Fruit fly (Drosophila melanogaster) whole organism, embryonic: ENCODE data around the gene CG6465.

ENCODE experiments used
- Adf1 ChIP-seq: fragments of 200-800 bp; sonication (Bioruptor generic); IDR thresholded peaks from 2 replicates; pipeline ENCODE4 v1.3.6; 2022; ENCODE audit warnings: missing biosample characterization, missing genetic modification characterization
- Aef1 ChIP-seq: fragments of 200-800 bp; sonication (Bioruptor generic); IDR thresholded peaks from 3 replicates; pipeline ENCODE4 v1.3.6; 2022; ENCODE audit warnings: missing biosample characterization, missing genetic modification characterization
- Atf3 ChIP-seq: fragments of 200-800 bp; sonication (Bioruptor generic); optimal IDR thresholded peaks from 3 replicates; lab custom pipeline; 2016; ENCODE audit warnings: missing biosample characterization, missing genetic modification characterization
- Blimp-1 ChIP-seq: fragments of 200-800 bp; sonication (Bioruptor generic); optimal IDR thresholded peaks from 3 replicates; lab custom pipeline; 2018; ENCODE audit warnings: missing biosample characterization, missing genetic modification characterization, mild to moderate bottlenecking, moderate library complexity, missing genetic modification reagents
- Bteb2 ChIP-seq: fragments of 200-800 bp; sonication (Bioruptor generic); optimal IDR thresholded peaks from 2 replicates; lab custom pipeline; 2016; ENCODE audit warnings: missing biosample characterization, missing genetic modification characterization
- CG10267 ChIP-seq: fragments of 200-800 bp; sonication (Bioruptor generic); optimal IDR thresholded peaks from 2 replicates; lab custom pipeline; 2018; ENCODE audit warnings: missing biosample characterization, mild to moderate bottlenecking, missing genetic modification characterization, moderate library complexity
- CG14667 ChIP-seq: fragments of 200-800 bp; sonication (Bioruptor generic); IDR thresholded peaks from 2 replicates; pipeline ENCODE4 v1.3.6; 2022; ENCODE audit warnings: missing biosample characterization, missing genetic modification characterization
- CG15696 ChIP-seq: fragments of 200-800 bp; sonication (Bioruptor generic); optimal IDR thresholded peaks from 2 replicates; lab custom pipeline; 2019; ENCODE audit warnings: missing biosample characterization, mild to moderate bottlenecking, missing genetic modification characterization, moderate library complexity
- CG1602 ChIP-seq: fragments of 200-800 bp; sonication (Bioruptor generic); optimal IDR thresholded peaks from 3 replicates; lab custom pipeline; 2016; ENCODE audit warnings: missing biosample characterization, missing genetic modification characterization
- CG16815 ChIP-seq: fragments of 200-800 bp; sonication (Bioruptor generic); optimal IDR thresholded peaks from 3 replicates; lab custom pipeline; 2017; ENCODE audit warnings: missing biosample characterization, mild to moderate bottlenecking, missing genetic modification characterization
- CG17328 ChIP-seq: fragments of 200-800 bp; sonication (Bioruptor generic); IDR thresholded peaks from 2 replicates; pipeline ENCODE4 v1.3.6; 2022; ENCODE audit warnings: missing biosample characterization, missing genetic modification characterization
- CG1792 ChIP-seq: fragments of 200-800 bp; sonication (Bioruptor generic); optimal IDR thresholded peaks from 2 replicates; lab custom pipeline; 2016; ENCODE audit warnings: missing biosample characterization, missing genetic modification characterization
- CG18011 ChIP-seq: fragments of 200-800 bp; sonication (Bioruptor generic); optimal IDR thresholded peaks from 2 replicates; lab custom pipeline; 2017; ENCODE audit warnings: missing biosample characterization, missing genetic modification characterization, mild to moderate bottlenecking, moderate library complexity, missing genotype
- CG2116 ChIP-seq: fragments of 200-800 bp; sonication (Bioruptor generic); optimal IDR thresholded peaks from 3 replicates; lab custom pipeline; 2018; ENCODE audit warnings: missing biosample characterization, mild to moderate bottlenecking, missing genetic modification characterization
- CG30431 ChIP-seq: fragments of 200-800 bp; sonication (Bioruptor generic); optimal IDR thresholded peaks from 2 replicates; lab custom pipeline; 2017; ENCODE audit warnings: missing biosample characterization, missing genetic modification characterization
- CG31365 ChIP-seq: fragments of 200-800 bp; sonication (Bioruptor generic); optimal IDR thresholded peaks from 2 replicates; lab custom pipeline; 2018; ENCODE audit warnings: missing biosample characterization, mild to moderate bottlenecking, missing genetic modification characterization
- CG31388 ChIP-seq: fragments of 200-800 bp; sonication (Bioruptor generic); optimal IDR thresholded peaks from 2 replicates; lab custom pipeline; 2016; ENCODE audit warnings: missing biosample characterization, missing genetic modification characterization
- CG32532 ChIP-seq: fragments of 200-800 bp; sonication (Bioruptor generic); IDR thresholded peaks from 2 replicates; pipeline ENCODE4 v1.3.6; 2022; ENCODE audit warnings: missing biosample characterization, missing genetic modification characterization
- CG33213 ChIP-seq: fragments of 200-800 bp; sonication (Bioruptor generic); optimal IDR thresholded peaks from 3 replicates; lab custom pipeline; 2016; ENCODE audit warnings: missing biosample characterization, missing genetic modification characterization
- CG42726 ChIP-seq: fragments of 200-800 bp; sonication (Bioruptor generic); IDR thresholded peaks from 2 replicates; pipeline ENCODE4 v1.3.6; 2022; ENCODE audit warnings: missing biosample characterization, missing genetic modification characterization; ENCODE audit not compliant: partially characterized antibody
- CG6765 ChIP-seq: fragments of 200-800 bp; sonication (Bioruptor generic); optimal IDR thresholded peaks from 3 replicates; lab custom pipeline; 2017; ENCODE audit warnings: missing biosample characterization, mild to moderate bottlenecking, missing genetic modification characterization
- CG7372 ChIP-seq: fragments of 200-800 bp; sonication (Bioruptor generic); IDR thresholded peaks from 2 replicates; pipeline ENCODE4 v1.3.6; 2022; ENCODE audit warnings: missing biosample characterization, missing genetic modification characterization
- CG7786 ChIP-seq: fragments of 200-800 bp; sonication (Bioruptor generic); optimal IDR thresholded peaks from 2 replicates; lab custom pipeline; 2016; ENCODE audit warnings: missing biosample characterization, missing genetic modification characterization
- CG9437 ChIP-seq: fragments of 200-800 bp; sonication (Bioruptor generic); optimal IDR thresholded peaks from 2 replicates; lab custom pipeline; 2018; ENCODE audit warnings: missing biosample characterization, mild to moderate bottlenecking, missing genetic modification characterization
- D ChIP-seq, 2 experiments: fragments of 200-800 bp in 1 of 2; fragments of >200 bp in 1 of 2; sonication (Bioruptor generic) in 1 of 2; optimal IDR thresholded peaks; 2 replicates in 1 of 2; 3 replicates in 1 of 2; lab custom pipeline; 2017; ENCODE audit warnings: mild to moderate bottlenecking in 1 of 2, missing biosample characterization in 1 of 2, missing genetic modification characterization in 1 of 2, missing genetic modification reagents in 1 of 2
- Deaf1 ChIP-seq: fragments of 200-800 bp; optimal IDR thresholded peaks from 3 replicates; lab custom pipeline; 2019; ENCODE audit warnings: missing biosample characterization, mild to moderate bottlenecking, missing genetic modification characterization, moderate library complexity
- Dref ChIP-seq: fragments of 200-800 bp; sonication (Bioruptor generic); IDR thresholded peaks from 2 replicates; pipeline ENCODE4 v1.3.6; 2022; ENCODE audit warnings: missing biosample characterization, missing genetic modification characterization
- Ets65A ChIP-seq: fragments of 200-800 bp; sonication (Bioruptor generic); peaks from one replicate; lab custom pipeline; 2016; ENCODE audit warnings: missing biosample characterization, missing genetic modification characterization
- Fer1 ChIP-seq: fragments of 200-800 bp; sonication (Bioruptor generic); optimal IDR thresholded peaks from 2 replicates; lab custom pipeline; 2017; ENCODE audit warnings: missing biosample characterization, mild to moderate bottlenecking, missing genetic modification characterization
- Kr ChIP-seq: fragments of 200-800 bp; sonication (Bioruptor generic); optimal IDR thresholded peaks from 2 replicates; lab custom pipeline; 2017; ENCODE audit warnings: missing biosample characterization, mild to moderate bottlenecking, missing genetic modification characterization
- Mes4 ChIP-seq: fragments of 200-800 bp; sonication (Bioruptor generic); optimal IDR thresholded peaks from 2 replicates; lab custom pipeline; 2016; ENCODE audit warnings: missing biosample characterization, missing genetic modification characterization
- NC2β ChIP-seq: fragments of 200-800 bp; sonication (Bioruptor generic); optimal IDR thresholded peaks from 2 replicates; lab custom pipeline; 2016; ENCODE audit warnings: missing biosample characterization, missing genetic modification characterization
- Neu2 ChIP-seq: fragments of 200-800 bp; sonication (Bioruptor generic); optimal IDR thresholded peaks from 3 replicates; lab custom pipeline; 2016; ENCODE audit warnings: missing biosample characterization, missing genetic modification characterization, borderline replicate concordance
- Optix ChIP-seq: fragments of 200-800 bp; sonication (Bioruptor generic); IDR thresholded peaks from 3 replicates; pipeline ENCODE4 v1.3.6; 2022; ENCODE audit warnings: missing biosample characterization, missing genetic modification characterization
- PHDP ChIP-seq: fragments of 200-800 bp; sonication (Bioruptor generic); optimal IDR thresholded peaks from 3 replicates; lab custom pipeline; 2018; ENCODE audit warnings: missing biosample characterization, mild to moderate bottlenecking, missing genetic modification characterization, moderate library complexity
- Sry-β ChIP-seq: fragments of 200-800 bp; sonication (Bioruptor generic); optimal IDR thresholded peaks from 2 replicates; lab custom pipeline; 2018; ENCODE audit warnings: missing biosample characterization, mild to moderate bottlenecking, missing genetic modification characterization, moderate library complexity
- amos ChIP-seq: fragments of 200-800 bp; sonication (Bioruptor generic); IDR thresholded peaks from 2 replicates; pipeline ENCODE4 v1.3.6; 2022; ENCODE audit warnings: missing biosample characterization, missing genetic modification characterization; ENCODE audit not compliant: partially characterized antibody
- cad ChIP-seq: fragments of >200 bp; optimal IDR thresholded peaks from 2 replicates; lab custom pipeline; 2017; ENCODE audit warnings: missing biosample characterization, missing genetic modification characterization
- chif ChIP-seq, 2 experiments: fragments of 200-800 bp; sonication (Bioruptor generic); optimal IDR thresholded peaks; 3 replicates each; lab custom pipeline; 2016; ENCODE audit warnings: missing biosample characterization in 2 of 2, missing genetic modification characterization in 2 of 2
- fd64A ChIP-seq: fragments of 200-800 bp; sonication (Bioruptor generic); optimal IDR thresholded peaks from 3 replicates; lab custom pipeline; 2018; ENCODE audit warnings: missing biosample characterization, mild to moderate bottlenecking, missing genetic modification characterization
- gro ChIP-seq: fragments of 200-800 bp; sonication (Bioruptor generic); optimal IDR thresholded peaks from 2 replicates; lab custom pipeline; 2016; ENCODE audit warnings: missing biosample characterization, missing genetic modification characterization
- gsb-n ChIP-seq: fragments of 200-800 bp; sonication (Bioruptor generic); optimal IDR thresholded peaks from 3 replicates; lab custom pipeline; 2018; ENCODE audit warnings: missing biosample characterization, mild to moderate bottlenecking, missing genetic modification characterization
- gt ChIP-seq: fragments of 200-800 bp; sonication (Bioruptor generic); IDR thresholded peaks from 2 replicates; pipeline ENCODE4 v1.3.6; 2022; ENCODE audit warnings: missing biosample characterization, missing genetic modification characterization
- kah ChIP-seq: fragments of 200-800 bp; sonication (Bioruptor generic); optimal IDR thresholded peaks from 2 replicates; lab custom pipeline; 2018; ENCODE audit warnings: missing biosample characterization, mild to moderate bottlenecking, missing genetic modification characterization
- kay ChIP-seq: fragments of 200-800 bp; sonication (Bioruptor generic); optimal IDR thresholded peaks from 2 replicates; lab custom pipeline; 2016; ENCODE audit warnings: missing biosample characterization, missing genetic modification characterization
- lmd ChIP-seq: fragments of 200-800 bp; sonication (Bioruptor generic); IDR thresholded peaks from 2 replicates; pipeline ENCODE4 v1.3.6; 2022; ENCODE audit warnings: missing biosample characterization, missing genetic modification characterization
- mld ChIP-seq: fragments of 200-800 bp; sonication (Bioruptor generic); IDR thresholded peaks from 3 replicates; pipeline ENCODE4 v1.3.6; 2022; ENCODE audit warnings: missing biosample characterization, missing genetic modification characterization; ENCODE audit not compliant: partially characterized antibody
- repo ChIP-seq: fragments of 200-800 bp; sonication (Bioruptor generic); optimal IDR thresholded peaks from 2 replicates; lab custom pipeline; 2016; ENCODE audit warnings: missing biosample characterization, missing genetic modification characterization
- seq ChIP-seq: fragments of 200-800 bp; sonication (Bioruptor generic); IDR thresholded peaks from 2 replicates; pipeline ENCODE4 v1.3.6; 2022; ENCODE audit warnings: missing biosample characterization, missing genetic modification characterization
- sisA ChIP-seq: fragments of 200-800 bp; sonication (Bioruptor generic); IDR thresholded peaks from 2 replicates; pipeline ENCODE4 v1.3.6; 2022; ENCODE audit warnings: missing biosample characterization, missing genetic modification characterization
- sqz ChIP-seq: fragments of 200-800 bp; sonication (Bioruptor generic); optimal IDR thresholded peaks from 3 replicates; lab custom pipeline; 2018; ENCODE audit warnings: missing biosample characterization, mild to moderate bottlenecking, missing genetic modification characterization

Gene CG6465

dm6 chr3R:10684284-10684683, 7.2 kb upstream of the CG6465 start (continued):
- TF ChIP-seq repo (GFP tag; lab: Kevin White, UChicago) (no peak), Dref (GFP tag; lab: Robert Waterston, UW) (no peak), chif (GFP tag; optimal IDR thresholded peaks at IDR 0.05; lab: Kevin White, UChicago) (peak; percentile 59 to 70), CG10267 (tag; lab: Kevin White, UChicago) (peak; percentile 49), Optix (GFP tag; lab: Robert Waterston, UW) (peak; percentile 49; the same call in 1 of the 3 replicates), CG42726 (GFP tag; lab: Robert Waterston, UW) (no peak), fd64A (GFP tag; lab: Kevin White, UChicago) (no peak), CG33213 (GFP tag; lab: Kevin White, UChicago) (peak; percentile 2), CG7372 (GFP tag; lab: Robert Waterston, UW) (0 out of 2 replicates have a peak, but pooled peaks have one; percentile 34), kay (no peak), Deaf1 (tag; lab: Kevin White, UChicago) (peak; percentile 4), Adf1 (GFP tag; lab: Robert Waterston, UW) (no peak), CG9437 (peak; percentile 30), sisA (GFP tag; lab: Robert Waterston, UW) (peak; percentile 78), NC2β (GFP tag; lab: Kevin White, UChicago) (peak; percentile 22), Bteb2 (GFP tag; lab: Kevin White, UChicago) (peak; percentile 9), seq (GFP tag; lab: Robert Waterston, UW) (peak; percentile 45; the same call in 1 of the 2 replicates), CG14667 (peak; percentile 46; the same call in 1 of the 2 replicates), CG18011 (GFP tag; lab: Kevin White, UChicago) (no peak), amos (GFP tag; lab: Robert Waterston, UW) (no peak), mld (GFP tag; lab: Robert Waterston, UW) (no peak), CG2116 (no peak), lmd (GFP tag; lab: Robert Waterston, UW) (peak; percentile 75), gsb-n (tag; lab: Kevin White, UChicago) (peak; percentile 49), CG16815 (GFP tag; lab: Kevin White, UChicago) (no peak), CG31365 (tag; lab: Kevin White, UChicago) (peak; percentile 41), CG6765 (GFP tag; lab: Kevin White, UChicago) (no peak), Neu2 (no peak), PHDP (peak; percentile 42), cad (no peak), Sry-β (GFP tag; lab: Kevin White, UChicago) (no peak), CG32532 (GFP tag; lab: Robert Waterston, UW) (peak; percentile 61), gro (no peak), Ets65A (GFP tag; lab: Kevin White, UChicago) (peak; percentile 96), D (optimal IDR thresholded peaks at IDR 0.05; lab: Kevin White, UChicago) (no peak), D (GFP tag; optimal IDR thresholded peaks at IDR 0.05; lab: Kevin White, UChicago) (peak; percentile 50), kah (GFP tag; lab: Kevin White, UChicago) (peak; percentile 59), CG7786 (GFP tag; lab: Kevin White, UChicago) (peak; percentile 31), Mes4 (peak; percentile 43), CG1792 (no peak), gt (GFP tag; lab: Robert Waterston, UW) (0 out of 2 replicates have a peak, but pooled peaks have one; percentile 30), Fer1 (GFP tag; lab: Kevin White, UChicago) (peak; percentile 58), CG31388 (GFP tag; lab: Kevin White, UChicago) (no peak), Aef1 (GFP tag; lab: Robert Waterston, UW) (peak; percentile 57; the same call in 1 of the 3 replicates), CG30431 (GFP tag; lab: Kevin White, UChicago) (no peak), CG17328 (GFP tag; lab: Robert Waterston, UW) (peak; percentile 60), Blimp-1 (GFP tag; lab: Kevin White, UChicago) (peak; percentile 74), CG1602 (peak; percentile 22), Atf3 (GFP tag; lab: Kevin White, UChicago) (peak; percentile 15), sqz (no peak), Kr (GFP tag; lab: Kevin White, UChicago) (no peak), CG15696 (no peak)
